Worm (Caenorhabditis elegans): Measurements from ENCODE around the gene F28B4.3.

DNA sequence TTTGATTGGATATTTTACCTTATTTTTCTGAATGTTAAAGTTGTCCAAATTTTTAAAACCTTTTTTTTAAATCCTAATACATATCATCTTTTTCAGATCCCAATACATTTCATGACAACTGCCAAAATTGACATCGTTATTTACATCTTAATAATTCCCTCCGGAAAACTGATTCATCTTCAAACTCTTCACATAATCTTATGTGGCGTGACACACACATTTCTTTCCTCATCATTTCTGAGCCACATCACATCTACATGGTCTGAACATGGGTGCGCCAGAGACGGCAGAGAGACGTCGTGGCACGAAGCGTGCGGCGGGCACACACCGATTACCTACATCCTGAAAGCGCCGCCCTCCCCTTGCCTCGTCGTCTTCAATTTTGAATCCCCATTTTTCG, 17.3 kb upstream of the F28B4.3 start, which contains the start of gene tba-9:
- TF ChIP-seq him-1 (tag; optimal IDR thresholded peaks at IDR 0.05) (no peak), W03F9.2 (tag; optimal IDR thresholded peaks at IDR 0.05) (no peak), dao-5 (tag; optimal IDR thresholded peaks at IDR 0.05) (no peak)
